Worm (Caenorhabditis elegans) whole organism, L2 larva: ENCODE measurements around the gene fbxa-214.
"Not testable (repeated sequence)": the region's sequence is repeated elsewhere in the genome, so short reads cannot be mapped to it uniquely, and the experiment has no call there.

Experiments
- C34F6.9 ChIP-seq: fragments of 150-350 bp; optimal IDR thresholded peaks from 2 replicates; lab custom pipeline; 2014; ENCODE audit warnings: missing biosample characterization, missing genetic modification characterization
- F13H6.1 ChIP-seq: sonication (generic microtip); optimal IDR thresholded peaks from 2 replicates; lab custom pipeline; 2016; ENCODE audit warnings: missing genetic modification characterization, missing compliant biosample characterization
- R02D3.7 ChIP-seq: fragments of 150-350 bp; optimal IDR thresholded peaks from 2 replicates; lab custom pipeline; 2014; ENCODE audit warnings: missing biosample characterization, missing genetic modification characterization
- Y55F3AM.14 ChIP-seq: fragments of 200-800 bp; sonication (Bioruptor generic); optimal IDR thresholded peaks from 2 replicates; lab custom pipeline; 2018; ENCODE audit warnings: mild to moderate bottlenecking, missing genetic modification characterization, missing compliant biosample characterization
- ZK546.5 ChIP-seq: sonication (generic microtip); optimal IDR thresholded peaks from 2 replicates; lab custom pipeline; 2017; ENCODE audit warnings: missing biosample characterization, missing genetic modification characterization
- ama-1 ChIP-seq: fragments of 150-350 bp; optimal IDR thresholded peaks from 2 replicates; lab custom pipeline; 2018; ENCODE audit warnings: inconsistent platforms
- blmp-1 ChIP-seq: sonication (generic microtip); optimal IDR thresholded peaks from 2 replicates; lab custom pipeline; 2017; ENCODE audit warnings: missing genetic modification characterization, mild to moderate bottlenecking, missing compliant biosample characterization, antibody characterized with exemption, moderate library complexity; ENCODE audit not compliant: insufficient read depth
- ceh-16 ChIP-seq: fragments of 150-350 bp; optimal IDR thresholded peaks from 2 replicates; lab custom pipeline; 2014; ENCODE audit warnings: missing biosample characterization, missing genetic modification characterization
- ceh-82 ChIP-seq: fragments of 150-350 bp; optimal IDR thresholded peaks from 2 replicates; lab custom pipeline; 2014; ENCODE audit warnings: missing biosample characterization, missing genetic modification characterization
- crh-2 ChIP-seq: sonication (generic microtip); optimal IDR thresholded peaks from 2 replicates; lab custom pipeline; 2017; ENCODE audit warnings: missing biosample characterization, missing genetic modification characterization
- elt-1 ChIP-seq: fragments of 150-350 bp; optimal IDR thresholded peaks from 2 replicates; lab custom pipeline; 2014; ENCODE audit warnings: missing biosample characterization, missing genetic modification characterization
- elt-3 ChIP-seq: sonication (generic microtip); optimal IDR thresholded peaks from 2 replicates; lab custom pipeline; 2017; ENCODE audit warnings: missing biosample characterization, missing genetic modification characterization
- fos-1 ChIP-seq: fragments of 150-350 bp; optimal IDR thresholded peaks from 2 replicates; lab custom pipeline; 2014; ENCODE audit warnings: missing biosample characterization, missing genetic modification characterization
- gmeb-1 ChIP-seq: fragments of 150-350 bp; optimal IDR thresholded peaks from 2 replicates; lab custom pipeline; 2014; ENCODE audit warnings: missing biosample characterization, missing genetic modification characterization
- lin-11 ChIP-seq: fragments of 150-350 bp; sonication (generic microtip); optimal IDR thresholded peaks from 2 replicates; lab custom pipeline; 2014; ENCODE audit warnings: missing biosample characterization, missing genetic modification characterization, inconsistent platforms, mixed read lengths
- lin-13 ChIP-seq: fragments of 150-350 bp; optimal IDR thresholded peaks from 2 replicates; lab custom pipeline; 2014; ENCODE audit warnings: missing biosample characterization, missing genetic modification reagents, missing genetic modification characterization
- lin-39 ChIP-seq: fragments of 150-350 bp; optimal IDR thresholded peaks from 2 replicates; lab custom pipeline; 2014; ENCODE audit warnings: missing biosample characterization, missing genetic modification reagents, missing genetic modification characterization
- lsy-2 ChIP-seq, 2 experiments: fragments of 150-350 bp in 1 of 2; sonication (generic microtip) in 1 of 2; optimal IDR thresholded peaks; 2 replicates each; lab custom pipeline; 2014 to 2017; ENCODE audit warnings: missing biosample characterization in 2 of 2, missing genetic modification characterization in 2 of 2
- mab-5 ChIP-seq: fragments of 150-350 bp; optimal IDR thresholded peaks from 2 replicates; lab custom pipeline; 2014; ENCODE audit warnings: missing biosample characterization, missing genetic modification characterization
- mdl-1 ChIP-seq, 2 experiments: fragments of 150-350 bp in 1 of 2; sonication (generic microtip) in 1 of 2; optimal IDR thresholded peaks; 2 replicates each; lab custom pipeline; 2017; ENCODE audit warnings: missing biosample characterization in 2 of 2, missing genetic modification characterization in 2 of 2
- nhr-11 ChIP-seq: fragments of 150-350 bp; optimal IDR thresholded peaks from 2 replicates; lab custom pipeline; 2014; ENCODE audit warnings: missing biosample characterization, missing genetic modification characterization
- nhr-129 ChIP-seq: fragments of 150-350 bp; optimal IDR thresholded peaks from 2 replicates; lab custom pipeline; 2014; ENCODE audit warnings: missing biosample characterization, missing genetic modification characterization
- nhr-21 ChIP-seq: fragments of 150-350 bp; optimal IDR thresholded peaks from 2 replicates; lab custom pipeline; 2014; ENCODE audit warnings: missing biosample characterization, missing genetic modification characterization
- nhr-23 ChIP-seq: fragments of 150-350 bp; optimal IDR thresholded peaks from 2 replicates; lab custom pipeline; 2014; ENCODE audit warnings: missing biosample characterization, missing genetic modification reagents, missing genetic modification characterization
- nhr-237 ChIP-seq: fragments of 150-350 bp; optimal IDR thresholded peaks from 2 replicates; lab custom pipeline; 2014; ENCODE audit warnings: missing biosample characterization, missing genetic modification characterization
- nhr-25 ChIP-seq: fragments of 150-350 bp; sonication (generic microtip); optimal IDR thresholded peaks from 3 replicates; lab custom pipeline; 2014; ENCODE audit warnings: missing biosample characterization, missing genetic modification characterization
- nhr-77 ChIP-seq: fragments of 150-350 bp; optimal IDR thresholded peaks from 2 replicates; lab custom pipeline; 2014; ENCODE audit warnings: missing biosample characterization, missing genetic modification characterization
- peb-1 ChIP-seq: fragments of 150-350 bp; optimal IDR thresholded peaks from 2 replicates; lab custom pipeline; 2014; ENCODE audit warnings: missing biosample characterization, missing genetic modification characterization
- sem-4 ChIP-seq: fragments of 150-350 bp; optimal IDR thresholded peaks from 2 replicates; lab custom pipeline; 2014; ENCODE audit warnings: missing biosample characterization, missing genetic modification reagents, missing genetic modification characterization
- skn-1 ChIP-seq: sonication (generic microtip); optimal IDR thresholded peaks from 2 replicates; lab custom pipeline; 2017; ENCODE audit warnings: missing biosample characterization, missing genetic modification characterization
- sma-3 ChIP-seq: sonication (generic microtip); optimal IDR thresholded peaks from 2 replicates; lab custom pipeline; 2016; ENCODE audit warnings: missing genetic modification reagents, missing genetic modification characterization, missing compliant biosample characterization
- sma-9 ChIP-seq, 2 experiments: fragments of 150-350 bp in 1 of 2; sonication (generic microtip) in 1 of 2; optimal IDR thresholded peaks; 2 replicates each; lab custom pipeline; 2014 to 2016; ENCODE audit warnings: missing genetic modification characterization in 2 of 2, mild to moderate bottlenecking in 1 of 2, missing biosample characterization in 1 of 2, missing compliant biosample characterization in 1 of 2, missing genetic modification reagents in 1 of 2, moderate library complexity in 1 of 2
- snpc-4 ChIP-seq: fragments of 150-350 bp; optimal IDR thresholded peaks from 2 replicates; lab custom pipeline; 2014; ENCODE audit warnings: missing biosample characterization, missing genetic modification characterization
- unc-55 ChIP-seq: fragments of 150-350 bp; sonication (generic microtip); optimal IDR thresholded peaks from 3 replicates; lab custom pipeline; 2014; ENCODE audit warnings: missing biosample characterization, missing genetic modification reagents, missing genetic modification characterization
- unc-62 ChIP-seq: fragments of 150-350 bp; optimal IDR thresholded peaks from 2 replicates; lab custom pipeline; 2014; ENCODE audit warnings: missing biosample characterization, missing genetic modification reagents, missing genetic modification characterization
- zag-1 ChIP-seq: fragments of 150-350 bp; optimal IDR thresholded peaks from 2 replicates; lab custom pipeline; 2014; ENCODE audit warnings: missing biosample characterization, missing genetic modification characterization
- ztf-1 ChIP-seq: fragments of 200-800 bp; sonication (Bioruptor generic); conservative IDR thresholded peaks from 2 replicates; pipeline ENCODE4 v1.3.6; 2022; ENCODE audit warnings: missing genetic modification characterization, missing compliant biosample characterization
- ztf-11 ChIP-seq: sonication (generic microtip); optimal IDR thresholded peaks from 2 replicates; lab custom pipeline; 2017; ENCODE audit warnings: missing biosample characterization, missing genetic modification characterization
- ztf-4 ChIP-seq: fragments of 150-350 bp; optimal IDR thresholded peaks from 2 replicates; lab custom pipeline; 2014; ENCODE audit warnings: missing biosample characterization, missing genetic modification characterization

The fbxa-214 gene

DNA sequence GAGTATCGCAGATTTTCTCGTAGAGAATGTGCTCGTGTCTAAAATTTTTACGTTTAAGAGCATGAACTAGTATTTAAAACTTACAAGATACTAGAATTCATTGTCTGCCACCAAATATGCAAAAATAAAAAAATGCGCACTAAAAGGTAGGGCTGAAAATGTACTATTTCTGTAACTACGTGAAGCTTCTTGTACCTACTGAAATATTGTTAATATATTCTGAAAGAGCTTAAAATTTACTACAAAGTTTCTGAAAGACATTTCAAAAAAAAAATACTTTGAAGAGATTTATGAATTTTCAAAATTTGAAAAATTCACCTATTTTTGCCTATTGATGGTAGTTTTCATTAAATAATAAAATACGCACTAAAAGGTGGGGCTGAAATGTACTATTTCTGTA lies at the start of gene fbxa-214:
fbxa-214 (minus strand) TSS at position 101 of the 400 bp plus-strand sequence.
- TF ChIP-seq nhr-77; elt-3 (tag; lab: Kevin White, UChicago); sma-3 (GFP tag; lab: Kevin White, UChicago): not testable (repeated sequence)
- TF ChIP-seq, all 48 proteins: peak for 0; not testable (repeated sequence) for 48

DNA sequence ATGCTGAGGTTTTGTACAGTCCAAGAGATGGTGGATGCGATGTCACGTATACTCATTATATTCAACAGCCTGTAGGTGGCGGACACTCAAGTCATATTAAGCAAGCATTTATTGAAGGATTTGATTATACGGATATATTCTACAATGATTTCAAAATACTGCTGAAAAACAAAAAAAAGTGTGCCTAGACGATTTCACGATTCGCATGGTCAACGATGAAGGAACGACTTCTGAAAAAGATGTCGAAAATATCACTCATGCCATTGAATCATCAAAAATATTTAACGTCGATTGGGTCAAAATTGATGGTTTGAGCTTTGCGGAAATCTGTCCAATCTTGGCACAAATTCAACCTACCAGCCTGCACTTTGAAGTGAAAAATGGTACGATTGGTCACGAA lies 47.1 kb upstream of the fbxa-214 start:
- no peak for TF ChIP-seq ztf-11 (tag; lab: Kevin White, UChicago)
- TF ChIP-seq blmp-1 (tag; lab: Kevin White, UChicago): no peak
- TF ChIP-seq snpc-4 (tag; lab: Kevin White, UChicago): no peak
- no peak for TF ChIP-seq nhr-77
- no peak for TF ChIP-seq lin-39 (tag; lab: Kevin White, UChicago)
- no peak for TF ChIP-seq fos-1 (tag; lab: Kevin White, UChicago)
- TF ChIP-seq ztf-4 (tag; lab: Kevin White, UChicago): no peak
- no peak for TF ChIP-seq nhr-237
- TF ChIP-seq ztf-1 (GFP tag; lab: Robert Waterston, UW): no peak
- no peak for TF ChIP-seq unc-55 (GFP tag; lab: Kevin White, UChicago)
- no peak for TF ChIP-seq lsy-2 (tag; optimal IDR thresholded peaks at IDR 0.05; lab: Kevin White, UChicago)
- TF ChIP-seq sma-9 (GFP tag; optimal IDR thresholded peaks at IDR 0.05; lab: Kevin White, UChicago): no peak
- TF ChIP-seq sma-9 (tag; optimal IDR thresholded peaks at IDR 0.05; lab: Kevin White, UChicago): no peak

DNA sequence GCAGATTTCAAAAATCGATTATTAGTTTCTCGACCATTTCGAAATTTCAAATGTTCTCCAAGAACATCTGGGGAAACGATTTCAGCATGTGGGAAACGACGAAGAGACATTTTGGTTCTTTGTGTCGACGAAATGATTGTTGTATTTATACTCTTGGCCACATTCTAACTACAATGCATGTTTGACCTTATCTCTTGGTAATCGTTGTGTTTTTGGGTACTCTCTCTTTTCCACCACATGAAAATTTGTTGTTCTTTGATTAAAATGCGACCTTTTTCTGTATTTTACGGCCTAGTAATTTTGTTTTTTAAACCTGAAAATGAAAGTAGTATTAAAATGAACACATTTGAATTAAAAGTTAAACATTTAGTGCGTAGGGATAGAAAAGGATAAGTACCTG lies 43.0 kb upstream of the fbxa-214 start, which contains the start of gene F17A9.5:
F17A9.5 (minus strand) TSS at position 175 of the 400 bp plus-strand sequence.
- TF ChIP-seq sma-9 (GFP tag; optimal IDR thresholded peaks at IDR 0.05; lab: Kevin White, UChicago): peak; percentile 24
- no peak for TF ChIP-seq sma-9 (tag; optimal IDR thresholded peaks at IDR 0.05; lab: Kevin White, UChicago)
- TF ChIP-seq peb-1 (tag; lab: Kevin White, UChicago): no peak

DNA sequence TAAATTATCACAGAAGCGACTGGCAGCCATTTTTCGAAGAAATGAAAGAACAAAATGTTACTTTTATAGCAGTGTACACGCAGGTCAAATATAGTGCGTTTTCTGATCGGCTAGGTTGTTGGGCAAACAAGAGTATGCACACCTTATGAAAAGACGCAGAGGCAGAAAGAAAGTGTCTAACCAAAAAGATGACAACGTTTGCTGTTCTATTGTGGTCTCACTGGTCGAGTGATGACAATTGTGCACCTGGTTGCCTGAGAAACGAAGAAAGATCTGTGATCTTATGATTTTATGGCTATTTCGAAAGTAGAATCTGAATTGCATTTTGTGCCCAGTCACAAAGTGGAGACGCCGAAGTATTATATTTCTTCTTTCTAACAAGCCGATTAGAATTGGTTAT lies 40.7 kb upstream of the fbxa-214 start, which contains the start of gene F17A9.4:
F17A9.4 (minus strand) TSS at position 97 of the 400 bp plus-strand sequence.
- peak; percentile 6 for TF ChIP-seq sma-3 (GFP tag; lab: Kevin White, UChicago)
- no peak for TF ChIP-seq nhr-21 (tag; lab: Kevin White, UChicago)
- TF ChIP-seq skn-1 (tag; lab: Kevin White, UChicago): peak; percentile 90
- no peak for TF ChIP-seq C34F6.9
- no peak for TF ChIP-seq nhr-25 (tag; lab: Kevin White, UChicago)
- no peak for TF ChIP-seq lin-39 (tag; lab: Kevin White, UChicago)
- peak; percentile 57 for TF ChIP-seq sma-9 (GFP tag; optimal IDR thresholded peaks at IDR 0.05; lab: Kevin White, UChicago)
- no peak for TF ChIP-seq sma-9 (tag; optimal IDR thresholded peaks at IDR 0.05; lab: Kevin White, UChicago)
- TF ChIP-seq ceh-82 (tag; lab: Kevin White, UChicago): no peak
- TF ChIP-seq unc-62 (GFP tag; lab: Kevin White, UChicago): no peak
- no peak for TF ChIP-seq elt-3 (tag; lab: Kevin White, UChicago)
- peak; percentile 36 for TF ChIP-seq nhr-129 (tag; lab: Kevin White, UChicago)
- peak; percentile 45 for TF ChIP-seq F13H6.1 (tag; lab: Kevin White, UChicago)
- TF ChIP-seq ztf-1 (GFP tag; lab: Robert Waterston, UW): no peak
- TF ChIP-seq crh-2: no peak
- TF ChIP-seq mdl-1 (tag; optimal IDR thresholded peaks at IDR 0.05; lab: Kevin White, UChicago): no peak
- TF ChIP-seq fos-1 (tag; lab: Kevin White, UChicago): peak; percentile 45
- TF ChIP-seq nhr-23 (tag; lab: Kevin White, UChicago): no peak
- no peak for TF ChIP-seq unc-55 (GFP tag; lab: Kevin White, UChicago)
- TF ChIP-seq R02D3.7 (tag; lab: Kevin White, UChicago): no peak
- no peak for TF ChIP-seq mab-5 (tag; lab: Kevin White, UChicago)
- TF ChIP-seq blmp-1 (tag; lab: Kevin White, UChicago): no peak
- no peak for TF ChIP-seq peb-1 (tag; lab: Kevin White, UChicago)
- TF ChIP-seq ztf-11 (tag; lab: Kevin White, UChicago): no peak
- peak; percentile 12 for TF ChIP-seq lin-11 (tag; lab: Kevin White, UChicago)

DNA sequence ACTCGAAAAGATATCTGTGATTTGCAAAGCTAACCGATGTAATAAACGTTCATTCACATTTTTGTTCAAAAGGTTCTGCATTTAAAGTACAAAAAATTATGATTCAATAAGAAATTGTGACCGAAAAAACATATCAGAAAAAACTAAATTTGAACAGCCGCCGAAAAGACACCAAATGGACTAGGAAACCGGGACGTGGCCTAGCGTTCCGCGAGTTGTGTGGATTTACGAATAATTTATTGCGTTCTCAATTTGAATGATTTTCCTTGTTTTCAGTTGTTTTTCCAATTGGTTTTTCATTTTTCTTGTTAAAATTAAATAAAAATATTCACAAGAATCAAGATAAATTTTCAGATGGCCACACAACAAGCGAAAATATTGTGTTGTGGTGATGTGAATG lies 37.6 kb upstream of the fbxa-214 start, which contains the start of gene cwf-19L1:
cwf-19L1 (plus strand) TSS at position 355 of the 400 bp plus-strand sequence.
- peak; percentile 9 for TF ChIP-seq fos-1 (tag; lab: Kevin White, UChicago)
- TF ChIP-seq snpc-4 (tag; lab: Kevin White, UChicago): peak; percentile 24
- no peak for TF ChIP-seq nhr-11 (tag; lab: Kevin White, UChicago)
- TF ChIP-seq sma-9 (GFP tag; optimal IDR thresholded peaks at IDR 0.05; lab: Kevin White, UChicago): peak; percentile 84
- no peak for TF ChIP-seq sma-9 (tag; optimal IDR thresholded peaks at IDR 0.05; lab: Kevin White, UChicago)
- peak; percentile 68 for TF ChIP-seq crh-2
- peak; percentile 65 for TF ChIP-seq R02D3.7 (tag; lab: Kevin White, UChicago)
- TF ChIP-seq lin-13: peak; percentile 35
- TF ChIP-seq unc-62 (GFP tag; lab: Kevin White, UChicago): peak; percentile 3
- TF ChIP-seq F13H6.1 (tag; lab: Kevin White, UChicago): peak; percentile 41
- no peak for TF ChIP-seq lin-11 (tag; lab: Kevin White, UChicago)
- TF ChIP-seq mab-5 (tag; lab: Kevin White, UChicago): peak; percentile 90
- TF ChIP-seq lsy-2 (tag; optimal IDR thresholded peaks at IDR 0.05; lab: Kevin White, UChicago): peak; percentile 13 to 77
- TF ChIP-seq nhr-129 (tag; lab: Kevin White, UChicago): peak; percentile 48
- TF ChIP-seq zag-1 (tag; lab: Kevin White, UChicago): no peak
- no peak for TF ChIP-seq mdl-1 (tag; optimal IDR thresholded peaks at IDR 0.05; lab: Kevin White, UChicago)
- TF ChIP-seq gmeb-1 (tag; lab: Kevin White, UChicago): peak; percentile 93
- TF ChIP-seq Y55F3AM.14 (GFP tag; lab: Kevin White, UChicago): no peak
- TF ChIP-seq ZK546.5 (tag; lab: Kevin White, UChicago): no peak
- peak; percentile 57 for TF ChIP-seq nhr-21 (tag; lab: Kevin White, UChicago)
- peak; percentile 76 for TF ChIP-seq C34F6.9
- TF ChIP-seq sem-4 (tag; lab: Kevin White, UChicago): peak; percentile 22
- TF ChIP-seq ceh-16: no peak
- peak; percentile 24 for TF ChIP-seq ama-1 (lab: Kevin White, UChicago)
- no peak for TF ChIP-seq elt-3 (tag; lab: Kevin White, UChicago)
- TF ChIP-seq sma-3 (GFP tag; lab: Kevin White, UChicago): peak; percentile 35
- no peak for TF ChIP-seq elt-1
